Fruit fly (Drosophila melanogaster): ENCODE measurements around the gene Iru.

- TF ChIP-seq Sin3A (optimal IDR thresholded peaks at IDR 0.05) (no peak), h (optimal IDR thresholded peaks at IDR 0.05) (no peak), ttk (optimal IDR thresholded peaks at IDR 0.05) (no peak), insv (optimal IDR thresholded peaks at IDR 0.05) (no peak), psq (optimal IDR thresholded peaks at IDR 0.05) (no peak)
These were observed 45.9 kb downstream of the Iru start, which contains the start of gene Kdm2 for dm6 chr3R:9051937-9052680.
